Worm (Caenorhabditis elegans) whole organism, midembryonic: ENCODE measurements around the gene sri-69.

Experiments
- T22C8.4 ChIP-seq: fragments of 200-800 bp; sonication (Bioruptor generic); IDR thresholded peaks from 2 replicates; pipeline ENCODE4 v1.3.6; 2022; ENCODE audit warnings: missing genetic modification characterization, missing compliant biosample characterization
- cog-1 ChIP-seq: sonication (generic microtip); optimal IDR thresholded peaks from 2 replicates; lab custom pipeline; 2016; ENCODE audit warnings: missing genetic modification characterization, missing compliant biosample characterization
- klf-2 ChIP-seq: fragments of 200-800 bp; sonication (Bioruptor generic); conservative IDR thresholded peaks from 2 replicates; pipeline ENCODE4 v1.3.6; 2022; ENCODE audit warnings: missing genetic modification reagents, missing genetic modification characterization, missing compliant biosample characterization
- med-1 ChIP-seq: sonication (generic microtip); optimal IDR thresholded peaks from 2 replicates; lab custom pipeline; 2017; ENCODE audit warnings: missing genetic modification characterization, mild to moderate bottlenecking, missing compliant biosample characterization, antibody characterized with exemption, missing genetic modification reagents; ENCODE audit not compliant: insufficient read depth
- ref-1 ChIP-seq: fragments of 200-800 bp; sonication (Bioruptor generic); conservative IDR thresholded peaks from 2 replicates; pipeline ENCODE4 v1.3.6; 2022; ENCODE audit warnings: missing genetic modification reagents, missing genetic modification characterization, missing compliant biosample characterization
- ztf-29 ChIP-seq: fragments of 200-800 bp; sonication (Bioruptor generic); IDR thresholded peaks from 2 replicates; pipeline ENCODE4 v1.3.6; 2022; ENCODE audit warnings: missing genetic modification reagents, missing genetic modification characterization, missing compliant biosample characterization

DNA sequence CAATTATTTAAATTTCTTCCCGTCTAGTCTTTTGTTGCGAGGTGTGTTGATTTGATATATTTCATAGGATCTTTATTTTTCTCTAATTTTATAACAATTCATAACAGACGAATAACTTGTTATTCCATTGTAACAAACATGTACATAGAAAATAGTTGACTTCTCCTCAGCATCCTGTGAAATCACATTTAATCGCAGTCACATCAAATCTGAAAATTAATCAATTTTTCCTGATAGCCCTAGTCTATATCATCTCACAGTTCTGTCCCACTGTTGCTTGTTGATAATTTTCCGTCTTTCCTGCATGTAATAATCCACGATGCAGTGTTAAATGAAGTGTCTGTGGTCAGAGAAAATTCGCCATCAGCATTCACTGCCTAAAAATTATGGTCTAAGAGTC, 20.4 kb downstream of the sri-69 start:
- TF ChIP-seq cog-1 (no peak), T22C8.4 (no peak), ref-1 (GFP tag; lab: Robert Waterston, UW) (no peak), ztf-29 (GFP tag; lab: Robert Waterston, UW) (no peak), med-1 (GFP tag; lab: Kevin White, UChicago) (no peak), klf-2 (GFP tag; lab: Robert Waterston, UW) (no peak)
